Worm (Caenorhabditis elegans) whole organism, L1 larva: ENCODE results near the gene fzr-1.

Experiments
- ama-1 ChIP-seq: fragments of 150-350 bp; optimal IDR thresholded peaks from 2 replicates; lab custom pipeline; 2014
- blmp-1 ChIP-seq: fragments of 150-350 bp; optimal IDR thresholded peaks from 2 replicates; lab custom pipeline; 2014; ENCODE audit warnings: missing biosample characterization, missing genetic modification characterization
- elt-2 ChIP-seq: sonication (generic microtip); optimal IDR thresholded peaks from 2 replicates; lab custom pipeline; 2016; ENCODE audit warnings: missing genetic modification characterization, mild to moderate bottlenecking, inconsistent platforms, missing compliant biosample characterization, missing genetic modification reagents
- hpl-2 ChIP-seq: fragments of 150-350 bp; optimal IDR thresholded peaks from 2 replicates; lab custom pipeline; 2014; ENCODE audit warnings: missing biosample characterization, missing genetic modification reagents, missing genetic modification characterization
- lin-39 ChIP-seq: fragments of 150-350 bp; optimal IDR thresholded peaks from 2 replicates; lab custom pipeline; 2014; ENCODE audit warnings: missing biosample characterization, missing genetic modification reagents, missing genetic modification characterization
- mab-9 ChIP-seq: fragments of 200-800 bp; sonication (Bioruptor generic); IDR thresholded peaks from 2 replicates; pipeline ENCODE4 v1.3.6; 2022; ENCODE audit warnings: missing genetic modification reagents, missing genetic modification characterization, missing compliant biosample characterization
- nhr-11 ChIP-seq: fragments of 150-350 bp; optimal IDR thresholded peaks from 2 replicates; lab custom pipeline; 2014; ENCODE audit warnings: missing biosample characterization, missing genetic modification characterization
- nhr-77 ChIP-seq: fragments of 150-350 bp; optimal IDR thresholded peaks from 2 replicates; lab custom pipeline; 2014; ENCODE audit warnings: missing biosample characterization, missing genetic modification characterization
- snpc-4 ChIP-seq: fragments of 150-350 bp; optimal IDR thresholded peaks from 2 replicates; lab custom pipeline; 2014; ENCODE audit warnings: missing biosample characterization, missing genetic modification characterization
- unc-62 ChIP-seq: fragments of 150-350 bp; optimal IDR thresholded peaks from 2 replicates; lab custom pipeline; 2014; ENCODE audit warnings: missing biosample characterization, missing genetic modification reagents, missing genetic modification characterization

ce11 chrII:9609296-9609695 is 35.0 kb downstream of the fzr-1 start, which contains the start of gene pap-2:
- no peak for TF ChIP-seq nhr-11
- no peak for TF ChIP-seq mab-9 (GFP tag; lab: Robert Waterston, UW)
- TF ChIP-seq unc-62 (GFP tag; lab: Kevin White, UChicago) = no peak
- TF ChIP-seq snpc-4 (tag; lab: Kevin White, UChicago) = no peak
- no peak for TF ChIP-seq hpl-2 (GFP tag; lab: Kevin White, UChicago)
- TF ChIP-seq ama-1 (lab: Kevin White, UChicago) = no peak
- no peak for TF ChIP-seq nhr-77 (tag; lab: Kevin White, UChicago)
- TF ChIP-seq lin-39 = no peak
- no peak for TF ChIP-seq elt-2 (tag; lab: Kevin White, UChicago)
- no peak for TF ChIP-seq blmp-1 (tag; lab: Kevin White, UChicago)
